Worm (Caenorhabditis elegans): ENCODE data around the gene pgl-1.

pgl-1 gene

DNA sequence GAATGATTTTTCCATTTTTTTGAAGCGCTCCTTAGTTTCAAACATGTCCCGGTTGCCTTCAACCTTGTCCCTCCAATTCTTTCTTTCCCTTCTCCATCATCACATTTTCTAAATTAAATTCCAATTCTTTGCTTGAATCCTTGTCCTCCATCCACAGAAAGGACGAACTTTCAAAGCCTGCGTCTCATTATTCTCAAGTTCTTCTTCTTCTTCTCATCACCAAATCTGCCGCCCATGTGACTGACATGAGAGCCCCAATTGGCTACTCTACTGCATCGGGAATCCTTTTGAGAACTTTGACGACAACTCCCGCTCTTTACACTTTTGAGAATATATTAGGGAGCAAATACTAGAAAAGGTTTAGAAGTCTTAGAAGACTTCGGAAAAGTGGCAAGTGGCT, 20.4 kb downstream of the pgl-1 start (continued):
- TF ChIP-seq sox-4 (tag; optimal IDR thresholded peaks at IDR 0.05) (no peak), mab-9 (GFP tag; IDR thresholded peaks at IDR 0.05) (no peak), elt-3 (tag; optimal IDR thresholded peaks at IDR 0.05) (no peak), nhr-77 (tag; optimal IDR thresholded peaks at IDR 0.05) (no peak), ztf-4 (tag; optimal IDR thresholded peaks at IDR 0.05) (no peak), nhr-47 (tag; optimal IDR thresholded peaks at IDR 0.05) (peak; percentile 19), ceh-63 (GFP tag; optimal IDR thresholded peaks at IDR 0.05) (no peak), zag-1 (tag; optimal IDR thresholded peaks at IDR 0.05) (no peak), snpc-4 (tag; optimal IDR thresholded peaks at IDR 0.05) (no peak), efl-3 (GFP tag; optimal IDR thresholded peaks at IDR 0.05) (no peak), zip-4 (GFP tag; optimal IDR thresholded peaks at IDR 0.05) (no peak), sptf-1 (tag; optimal IDR thresholded peaks at IDR 0.05) (no peak), alr-1 (tag; optimal IDR thresholded peaks at IDR 0.05; ENCODE audit: borderline replicate concordance) (no peak), unc-98 (GFP tag; IDR thresholded peaks at IDR 0.05) (no peak), ztf-11 (tag; optimal IDR thresholded peaks at IDR 0.05) (no peak), swsn-7 (tag; optimal IDR thresholded peaks at IDR 0.05) (peak; percentile 10), nhr-12 (tag; optimal IDR thresholded peaks at IDR 0.05) (no peak), Y116A8C.19 (tag; optimal IDR thresholded peaks at IDR 0.05; ENCODE audit: borderline replicate concordance) (no peak), nhr-237 (tag; optimal IDR thresholded peaks at IDR 0.05) (no peak), lin-15B (tag; optimal IDR thresholded peaks at IDR 0.05) (no peak), mef-2 (tag; optimal IDR thresholded peaks at IDR 0.05) (no peak), egl-13 (tag; optimal IDR thresholded peaks at IDR 0.05) (no peak), xbp-1 (tag; optimal IDR thresholded peaks at IDR 0.05) (no peak), dpl-1 (GFP tag; optimal IDR thresholded peaks at IDR 0.05) (no peak), snu-23 (GFP tag; optimal IDR thresholded peaks at IDR 0.05) (no peak), C16A3.4 (tag; optimal IDR thresholded peaks at IDR 0.05) (no peak), ceh-88 (GFP tag; IDR thresholded peaks at IDR 0.05) (no peak), unc-62 (GFP tag; optimal IDR thresholded peaks at IDR 0.05) (no peak), irx-1 (tag; optimal IDR thresholded peaks at IDR 0.05) (no peak), nhr-19 (GFP tag; conservative IDR thresholded peaks at IDR 0.05) (no peak), fos-1 (tag; optimal IDR thresholded peaks at IDR 0.05) (no peak)

DNA sequence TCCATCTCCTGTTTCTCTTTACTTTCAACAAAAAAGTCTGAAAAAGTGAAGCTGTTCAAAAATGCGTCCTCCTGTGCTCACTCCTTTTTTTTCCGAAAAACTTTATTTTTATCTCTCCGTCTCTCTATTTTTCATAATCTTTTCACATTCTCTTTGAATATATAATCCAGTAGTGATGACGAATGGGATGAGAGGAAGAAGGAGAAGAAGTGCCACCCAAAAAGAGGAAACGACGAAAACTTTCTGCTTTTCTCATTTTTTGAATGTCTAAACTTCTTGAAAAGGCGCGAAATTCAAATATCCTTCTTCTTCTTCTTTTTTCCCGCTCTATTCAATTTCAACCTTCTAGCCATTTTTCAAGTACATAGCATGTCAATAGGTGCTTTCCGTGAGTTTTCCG, 22.4 kb downstream of the pgl-1 start:
- peak in 1 of 2 experiments; percentile 35 for TF ChIP-seq lsy-2 (tag; optimal IDR thresholded peaks at IDR 0.05)
- TF ChIP-seq nhr-28 (tag; optimal IDR thresholded peaks at IDR 0.05), result no peak
- TF ChIP-seq hlh-4 (tag; optimal IDR thresholded peaks at IDR 0.05), result no peak
- TF ChIP-seq ces-1 (GFP tag; optimal IDR thresholded peaks at IDR 0.05), result no peak
- no peak for TF ChIP-seq zip-4 (GFP tag; optimal IDR thresholded peaks at IDR 0.05)
- TF ChIP-seq nhr-20 (tag; optimal IDR thresholded peaks at IDR 0.05), result no peak
- no peak for TF ChIP-seq ztf-4 (tag; optimal IDR thresholded peaks at IDR 0.05)
- TF ChIP-seq C34B4.2 (tag; optimal IDR thresholded peaks at IDR 0.05), result no peak
- no peak for TF ChIP-seq mab-9 (GFP tag; IDR thresholded peaks at IDR 0.05)
- no peak for TF ChIP-seq skn-1 (tag; optimal IDR thresholded peaks at IDR 0.05)
- no peak for TF ChIP-seq rnt-1 (tag; optimal IDR thresholded peaks at IDR 0.05)
- peak in 1 of 2 experiments; percentile 17 for TF ChIP-seq lin-35 (GFP tag; optimal IDR thresholded peaks at IDR 0.05)
- no peak for TF ChIP-seq lin-15B (tag; optimal IDR thresholded peaks at IDR 0.05)
- TF ChIP-seq lin-14 (GFP tag; optimal IDR thresholded peaks at IDR 0.05), result peak; percentile 79
- no peak for TF ChIP-seq efl-3 (GFP tag; optimal IDR thresholded peaks at IDR 0.05)
- TF ChIP-seq nhr-47 (tag; optimal IDR thresholded peaks at IDR 0.05), result peak; percentile 24
- no peak for TF ChIP-seq ztf-11 (tag; optimal IDR thresholded peaks at IDR 0.05)
- no peak for TF ChIP-seq fkh-4 (tag; optimal IDR thresholded peaks at IDR 0.05; ENCODE audit: borderline replicate concordance)
- no peak for TF ChIP-seq elt-3 (tag; optimal IDR thresholded peaks at IDR 0.05)
- no peak for TF ChIP-seq ama-1 (optimal IDR thresholded peaks at IDR 0.05)
- TF ChIP-seq isw-1 (GFP tag; IDR thresholded peaks at IDR 0.05), result peak; percentile 8; the same call in 1 of the 2 replicates
- peak in 1 of 3 experiments; percentile 45 for TF ChIP-seq dpl-1 (GFP tag; optimal IDR thresholded peaks at IDR 0.05)
- TF ChIP-seq nhr-90 (tag; optimal IDR thresholded peaks at IDR 0.05; ENCODE audit: poor library complexity), result no peak
- peak; percentile 59 for TF ChIP-seq unc-86 (tag; optimal IDR thresholded peaks at IDR 0.05)
- no peak for TF ChIP-seq aha-1 (tag; optimal IDR thresholded peaks at IDR 0.05)
- no peak for TF ChIP-seq hlh-17 (GFP tag; optimal IDR thresholded peaks at IDR 0.05; ENCODE audit: borderline replicate concordance)
- TF ChIP-seq fkh-10 (GFP tag; optimal IDR thresholded peaks at IDR 0.05), result peak; percentile 95
- no peak for TF ChIP-seq xbp-1 (tag; optimal IDR thresholded peaks at IDR 0.05)
- no peak for TF ChIP-seq lin-13 (GFP tag; optimal IDR thresholded peaks at IDR 0.05)
- no peak for TF ChIP-seq C16A3.4 (tag; optimal IDR thresholded peaks at IDR 0.05)
- TF ChIP-seq egl-13 (tag; optimal IDR thresholded peaks at IDR 0.05), result peak; percentile 10
- TF ChIP-seq nhr-71 (tag; optimal IDR thresholded peaks at IDR 0.05), result peak; percentile 22
- TF ChIP-seq irx-1 (tag; optimal IDR thresholded peaks at IDR 0.05), result peak; percentile 37
- TF ChIP-seq nhr-11 (tag; optimal IDR thresholded peaks at IDR 0.05), result no peak

Data from whole organism, L1 larva.